Worm (Caenorhabditis elegans): Measurements from ENCODE around the gene pld-1.

DNA sequence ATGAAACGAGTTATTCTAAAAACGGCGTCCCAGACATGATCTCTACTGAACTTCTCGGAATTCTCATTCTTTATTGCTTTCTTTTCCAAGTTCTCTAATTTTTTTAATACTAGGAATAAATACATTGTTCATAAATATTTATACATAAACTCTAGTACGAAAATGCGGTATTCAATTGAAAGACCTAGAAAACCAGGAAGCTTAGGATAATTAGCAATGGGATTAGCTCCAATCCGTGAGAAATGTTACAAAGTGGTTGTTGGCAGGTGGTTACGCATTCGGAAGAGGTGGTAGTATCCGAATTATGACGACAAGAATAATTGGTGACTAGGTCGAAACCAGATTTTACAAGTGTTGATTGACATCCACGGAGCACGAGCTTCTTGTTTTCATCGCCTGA is 24.5 kb downstream of the pld-1 start:
- no peak for TF ChIP-seq ama-1 (optimal IDR thresholded peaks at IDR 0.05)
- TF ChIP-seq C08G9.2 (tag; optimal IDR thresholded peaks at IDR 0.05) = no peak
- no peak for TF ChIP-seq K09A11.1 (tag; optimal IDR thresholded peaks at IDR 0.05; ENCODE audit: insufficient read depth)
- TF ChIP-seq pha-4 (tag; optimal IDR thresholded peaks at IDR 0.05) = no peak
- TF ChIP-seq Y22D7AL.16 (tag; optimal IDR thresholded peaks at IDR 0.05) = no peak
- TF ChIP-seq tbx-2 (tag; optimal IDR thresholded peaks at IDR 0.05) = no peak
- no peak for TF ChIP-seq nhr-11 (tag; optimal IDR thresholded peaks at IDR 0.05)
- no peak for TF ChIP-seq hlh-8 (tag; optimal IDR thresholded peaks at IDR 0.05)
- no peak for TF ChIP-seq nhr-232 (tag; optimal IDR thresholded peaks at IDR 0.05)
- no peak for TF ChIP-seq ceh-19 (GFP tag; optimal IDR thresholded peaks at IDR 0.05)
